Worm (Caenorhabditis elegans) whole organism, L4 larva: Measurements from ENCODE around the gene mth-1.

Experiments used
- R02D3.7 ChIP-seq: fragments of 150-350 bp; sonication (generic microtip); optimal IDR thresholded peaks from 3 replicates; lab custom pipeline; 2014; ENCODE audit warnings: missing biosample characterization, missing genetic modification characterization
- ama-1 ChIP-seq: fragments of 150-350 bp; optimal IDR thresholded peaks from 2 replicates; lab custom pipeline; 2014; ENCODE audit warnings: inconsistent platforms, mixed read lengths
- lir-3 ChIP-seq: sonication (generic microtip); optimal IDR thresholded peaks from 2 replicates; lab custom pipeline; 2016; ENCODE audit warnings: mild to moderate bottlenecking, missing genetic modification characterization, missing compliant biosample characterization
- madf-9 ChIP-seq: fragments of 200-800 bp; sonication (Bioruptor generic); conservative IDR thresholded peaks from 2 replicates; pipeline ENCODE4 v1.3.6; 2022; ENCODE audit warnings: missing genetic modification reagents, missing genetic modification characterization, missing compliant biosample characterization
- mxl-2 ChIP-seq: fragments of 200-800 bp; sonication (Bioruptor generic); conservative IDR thresholded peaks from 2 replicates; pipeline ENCODE4 v1.3.6; 2022; ENCODE audit warnings: missing genetic modification reagents, missing genetic modification characterization, missing compliant biosample characterization
- pha-4 ChIP-seq, 2 experiments: fragments of 150-350 bp in 1 of 2; fragments of 200-800 bp in 1 of 2; sonication (Bioruptor generic) in 1 of 2; IDR thresholded peaks in 1 of 2; optimal IDR thresholded peaks in 1 of 2; 2 replicates each; pipeline versions ENCODE4 v1.3.6 to Lab custom; 2014 to 2022; ENCODE audit warnings: missing genetic modification characterization in 2 of 2, missing genetic modification reagents in 2 of 2, missing biosample characterization in 1 of 2, missing compliant biosample characterization in 1 of 2
- unc-62 ChIP-seq, 3 experiments: fragments of 150-350 bp in 1 of 3; sonication (generic microtip); optimal IDR thresholded peaks in 2 of 3; peaks in 1 of 3; 1 replicate in 1 of 3; 2 replicates in 2 of 3; lab custom pipeline; 2014 to 2017; ENCODE audit warnings: missing biosample characterization in 3 of 3, missing genetic modification characterization in 3 of 3, missing genetic modification reagents in 3 of 3, missing genotype in 1 of 3

DNA sequence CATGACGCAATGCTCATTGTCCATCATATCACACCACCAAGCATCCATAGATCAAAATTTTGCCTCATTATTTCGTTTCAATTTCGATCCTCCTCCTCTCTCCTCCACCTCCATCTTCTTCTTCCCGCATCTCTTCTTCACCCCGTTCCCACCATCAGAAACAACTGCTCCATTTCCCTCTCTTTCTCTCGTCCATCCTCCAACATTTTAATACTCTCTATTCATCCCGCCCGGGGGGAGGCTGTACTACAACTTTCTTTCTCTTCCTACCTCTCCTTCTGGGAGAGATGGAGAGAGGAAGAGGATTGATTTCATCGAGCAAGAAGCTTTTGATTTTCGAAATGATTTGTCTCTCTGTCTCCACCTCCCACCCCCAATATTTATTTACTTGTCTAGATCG is 19.6 kb downstream of the mth-1 start:
- no peak for TF ChIP-seq pha-4 (GFP tag; IDR thresholded peaks at IDR 0.05; lab: Robert Waterston, UW)
- TF ChIP-seq pha-4 (tag; optimal IDR thresholded peaks at IDR 0.05; lab: Kevin White, UChicago), result no peak
- TF ChIP-seq mxl-2 (GFP tag; lab: Robert Waterston, UW), result no peak
- TF ChIP-seq unc-62 (GFP tag; optimal IDR thresholded peaks at IDR 0.05 in 1 of 2; lab: Kevin White, UChicago), result no peak
- TF ChIP-seq unc-62 (tag; optimal IDR thresholded peaks at IDR 0.05; lab: Kevin White, UChicago), result no peak
- TF ChIP-seq ama-1 (lab: Kevin White, UChicago), result no peak
- no peak for TF ChIP-seq R02D3.7
- TF ChIP-seq madf-9 (GFP tag; lab: Robert Waterston, UW), result no peak
- TF ChIP-seq lir-3 (tag; lab: Kevin White, UChicago), result no peak
